Worm (Caenorhabditis elegans) whole organism, L4 larva: Measurements from ENCODE around the gene C44B9.2.

Experiments
- aha-1 ChIP-seq: fragments of 150-350 bp; peaks from one replicate; lab custom pipeline; 2014; ENCODE audit warnings: missing biosample characterization, missing genetic modification characterization
- fos-1 ChIP-seq: fragments of 150-350 bp; optimal IDR thresholded peaks from 2 replicates; lab custom pipeline; 2014; ENCODE audit warnings: missing biosample characterization, missing genetic modification characterization
- lin-39 ChIP-seq: fragments of 150-350 bp; optimal IDR thresholded peaks from 2 replicates; lab custom pipeline; 2014; ENCODE audit warnings: missing biosample characterization, missing genetic modification reagents, missing genetic modification characterization
- nhr-76 ChIP-seq: fragments of 150-350 bp; optimal IDR thresholded peaks from 2 replicates; lab custom pipeline; 2014; ENCODE audit warnings: missing biosample characterization, missing genetic modification characterization
- unc-62 ChIP-seq, 3 experiments: fragments of 150-350 bp in 1 of 3; sonication (generic microtip); optimal IDR thresholded peaks in 2 of 3; peaks in 1 of 3; 1 replicate in 1 of 3; 2 replicates in 2 of 3; lab custom pipeline; 2014 to 2017; ENCODE audit warnings: missing biosample characterization in 3 of 3, missing genetic modification characterization in 3 of 3, missing genetic modification reagents in 3 of 3, missing genotype in 1 of 3

C44B9.2 gene

DNA sequence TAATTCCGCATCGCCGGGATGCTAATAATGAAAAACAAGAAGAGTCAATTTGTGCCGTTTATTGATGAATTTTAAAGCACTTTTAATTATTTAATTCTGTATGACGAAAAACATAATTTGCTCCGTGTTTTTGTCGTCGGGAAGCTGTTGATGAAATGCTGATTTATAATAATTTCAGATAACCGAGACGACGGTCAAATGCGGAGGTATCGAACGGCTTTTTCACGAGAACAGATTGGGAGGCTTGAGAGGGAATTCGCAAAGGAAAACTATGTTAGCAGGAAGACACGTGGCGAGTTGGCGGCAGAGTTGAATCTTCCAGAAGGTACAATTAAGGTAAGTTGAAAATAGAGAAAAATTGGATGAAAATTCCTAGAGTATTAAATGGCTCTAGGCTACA lies 48.3 kb downstream of the C44B9.2 start:
- TF ChIP-seq lin-39 (tag; lab: Kevin White, UChicago) = no peak
- no peak for TF ChIP-seq fos-1 (tag; lab: Kevin White, UChicago)
- TF ChIP-seq nhr-76 = no peak
- TF ChIP-seq aha-1 = peak; percentile 1
- peak in 1 of 2 experiments; percentile 96 for TF ChIP-seq unc-62 (GFP tag; optimal IDR thresholded peaks at IDR 0.05 in 1 of 2; lab: Kevin White, UChicago)
- TF ChIP-seq unc-62 (tag; optimal IDR thresholded peaks at IDR 0.05; lab: Kevin White, UChicago) = no peak
